Worm (Caenorhabditis elegans) whole organism, L2 larva: Measurements from ENCODE around the gene him-10.

Experiments
- F13H6.1 ChIP-seq: sonication (generic microtip); optimal IDR thresholded peaks from 2 replicates; lab custom pipeline; 2016; ENCODE audit warnings: missing genetic modification characterization, missing compliant biosample characterization
- elt-1 ChIP-seq: fragments of 150-350 bp; optimal IDR thresholded peaks from 2 replicates; lab custom pipeline; 2014; ENCODE audit warnings: missing biosample characterization, missing genetic modification characterization
- lin-13 ChIP-seq: fragments of 150-350 bp; optimal IDR thresholded peaks from 2 replicates; lab custom pipeline; 2014; ENCODE audit warnings: missing biosample characterization, missing genetic modification reagents, missing genetic modification characterization
- mbf-1 ChIP-seq: sonication (generic microtip); optimal IDR thresholded peaks from 2 replicates; lab custom pipeline; 2017; ENCODE audit warnings: missing biosample characterization, missing genetic modification characterization
- mdl-1 ChIP-seq, 2 experiments: fragments of 150-350 bp in 1 of 2; sonication (generic microtip) in 1 of 2; optimal IDR thresholded peaks; 2 replicates each; lab custom pipeline; 2017; ENCODE audit warnings: missing biosample characterization in 2 of 2, missing genetic modification characterization in 2 of 2
- nhr-237 ChIP-seq: fragments of 150-350 bp; optimal IDR thresholded peaks from 2 replicates; lab custom pipeline; 2014; ENCODE audit warnings: missing biosample characterization, missing genetic modification characterization
- peb-1 ChIP-seq: fragments of 150-350 bp; optimal IDR thresholded peaks from 2 replicates; lab custom pipeline; 2014; ENCODE audit warnings: missing biosample characterization, missing genetic modification characterization
- skn-1 ChIP-seq: sonication (generic microtip); optimal IDR thresholded peaks from 2 replicates; lab custom pipeline; 2017; ENCODE audit warnings: missing biosample characterization, missing genetic modification characterization
- unc-39 ChIP-seq: fragments of 150-350 bp; optimal IDR thresholded peaks from 2 replicates; lab custom pipeline; 2014; ENCODE audit warnings: missing biosample characterization, missing genetic modification characterization
- unc-62 ChIP-seq: fragments of 150-350 bp; optimal IDR thresholded peaks from 2 replicates; lab custom pipeline; 2014; ENCODE audit warnings: missing biosample characterization, missing genetic modification reagents, missing genetic modification characterization
- zag-1 ChIP-seq: fragments of 150-350 bp; optimal IDR thresholded peaks from 2 replicates; lab custom pipeline; 2014; ENCODE audit warnings: missing biosample characterization, missing genetic modification characterization
- ztf-11 ChIP-seq: sonication (generic microtip); optimal IDR thresholded peaks from 2 replicates; lab custom pipeline; 2017; ENCODE audit warnings: missing biosample characterization, missing genetic modification characterization
- ztf-4 ChIP-seq: fragments of 150-350 bp; optimal IDR thresholded peaks from 2 replicates; lab custom pipeline; 2014; ENCODE audit warnings: missing biosample characterization, missing genetic modification characterization

- TF ChIP-seq peb-1 (tag; lab: Kevin White, UChicago) (no peak), skn-1 (tag; lab: Kevin White, UChicago) (no peak), ztf-4 (tag; lab: Kevin White, UChicago) (no peak), zag-1 (tag; lab: Kevin White, UChicago) (no peak), nhr-237 (no peak), lin-13 (GFP tag; lab: Kevin White, UChicago) (no peak), ztf-11 (tag; lab: Kevin White, UChicago) (no peak), mdl-1 (tag; optimal IDR thresholded peaks at IDR 0.05; lab: Kevin White, UChicago) (no peak), mbf-1 (tag; lab: Kevin White, UChicago) (no peak), unc-62 (no peak), unc-39 (tag; lab: Kevin White, UChicago) (no peak), elt-1 (tag; lab: Kevin White, UChicago) (no peak), F13H6.1 (tag; lab: Kevin White, UChicago) (peak; percentile 9)
Measured at ce11 chrIII:5812672-5813071, 9.6 kb downstream of the him-10 start.
